Fruit fly (Drosophila melanogaster) whole organism, embryonic: ENCODE measurements around the gene mxt.

ENCODE experiments used
- ATbp ChIP-seq: fragments of 200-800 bp; sonication (Bioruptor generic); optimal IDR thresholded peaks from 2 replicates; lab custom pipeline; 2017; ENCODE audit warnings: missing biosample characterization, mild to moderate bottlenecking, missing genetic modification characterization, missing genetic modification reagents
- Bgb ChIP-seq: fragments of 200-800 bp; sonication (Bioruptor generic); IDR thresholded peaks from 2 replicates; pipeline ENCODE4 v1.3.6; 2022; ENCODE audit warnings: missing biosample characterization, missing genetic modification characterization; ENCODE audit not compliant: partially characterized antibody
- CG10147 ChIP-seq: fragments of 200-800 bp; sonication (Bioruptor generic); optimal IDR thresholded peaks from 2 replicates; lab custom pipeline; 2019; ENCODE audit warnings: missing biosample characterization, mild to moderate bottlenecking, missing genetic modification characterization, moderate library complexity
- CG10274 ChIP-seq: fragments of 200-800 bp; sonication (Bioruptor generic); optimal IDR thresholded peaks from 3 replicates; lab custom pipeline; 2017; ENCODE audit warnings: missing biosample characterization, mild to moderate bottlenecking, missing genetic modification characterization
- CG12071 ChIP-seq: fragments of 200-800 bp; sonication (Bioruptor generic); optimal IDR thresholded peaks from 3 replicates; lab custom pipeline; 2018; ENCODE audit warnings: missing biosample characterization, mild to moderate bottlenecking, missing genetic modification characterization
- CG12769 ChIP-seq: fragments of 200-800 bp; sonication (Bioruptor generic); optimal IDR thresholded peaks from 2 replicates; lab custom pipeline; 2019; ENCODE audit warnings: missing biosample characterization, mild to moderate bottlenecking, missing genetic modification characterization, moderate library complexity
- CG15011 ChIP-seq: fragments of 200-800 bp; sonication (Bioruptor generic); optimal IDR thresholded peaks from 3 replicates; lab custom pipeline; 2018; ENCODE audit warnings: missing biosample characterization, mild to moderate bottlenecking, missing genetic modification characterization
- CG15073 ChIP-seq: fragments of 200-800 bp; sonication (Bioruptor generic); optimal IDR thresholded peaks from 2 replicates; lab custom pipeline; 2016; ENCODE audit warnings: missing biosample characterization, missing genetic modification characterization
- CG15514 ChIP-seq: fragments of 200-800 bp; sonication (Bioruptor generic); optimal IDR thresholded peaks from 3 replicates; lab custom pipeline; 2017; ENCODE audit warnings: missing biosample characterization, missing genetic modification characterization, mild to moderate bottlenecking, moderate library complexity, missing genetic modification reagents
- CG17361 ChIP-seq: fragments of 200-800 bp; sonication (Bioruptor generic); IDR thresholded peaks from 3 replicates; pipeline ENCODE4 v1.3.6; 2022; ENCODE audit warnings: missing biosample characterization, missing genetic modification characterization
- CG18599 ChIP-seq: fragments of 200-800 bp; sonication (Bioruptor generic); optimal IDR thresholded peaks from 3 replicates; lab custom pipeline; 2017; ENCODE audit warnings: missing biosample characterization, missing genetic modification characterization, mild to moderate bottlenecking, moderate library complexity, missing genetic modification reagents
- CG31224 ChIP-seq: fragments of 200-800 bp; sonication (Bioruptor generic); IDR thresholded peaks from 2 replicates; pipeline ENCODE4 v1.3.6; 2022; ENCODE audit warnings: missing biosample characterization, missing genetic modification characterization
- CG31365 ChIP-seq: fragments of 200-800 bp; sonication (Bioruptor generic); optimal IDR thresholded peaks from 2 replicates; lab custom pipeline; 2018; ENCODE audit warnings: missing biosample characterization, mild to moderate bottlenecking, missing genetic modification characterization
- CG34376 ChIP-seq: fragments of 200-800 bp; sonication (Bioruptor generic); optimal IDR thresholded peaks from 2 replicates; lab custom pipeline; 2018; ENCODE audit warnings: missing biosample characterization, mild to moderate bottlenecking, missing genetic modification characterization
- CG34422 ChIP-seq: fragments of 200-800 bp; sonication (Bioruptor generic); IDR thresholded peaks from 3 replicates; pipeline ENCODE4 v1.3.6; 2022; ENCODE audit warnings: missing biosample characterization, missing genetic modification characterization
- CG4820 ChIP-seq: fragments of 200-800 bp; sonication (Bioruptor generic); optimal IDR thresholded peaks from 3 replicates; lab custom pipeline; 2016; ENCODE audit warnings: missing biosample characterization, missing genetic modification characterization
- CG6254 ChIP-seq: fragments of 200-800 bp; sonication (Bioruptor generic); optimal IDR thresholded peaks from 3 replicates; lab custom pipeline; 2017; ENCODE audit warnings: mild to moderate bottlenecking, missing biosample characterization, missing genetic modification reagents, missing genetic modification characterization
- CG6791 ChIP-seq: fragments of 200-800 bp; sonication (Bioruptor generic); IDR thresholded peaks from 3 replicates; pipeline ENCODE4 v1.3.6; 2022; ENCODE audit warnings: missing biosample characterization, missing genetic modification characterization; ENCODE audit not compliant: partially characterized antibody
- CG8089 ChIP-seq: fragments of 200-800 bp; sonication (Bioruptor generic); optimal IDR thresholded peaks from 3 replicates; lab custom pipeline; 2016; ENCODE audit warnings: missing biosample characterization, missing genetic modification characterization
- CTCF ChIP-seq: fragments of 200-800 bp; sonication (Bioruptor generic); optimal IDR thresholded peaks from 2 replicates; lab custom pipeline; 2017; ENCODE audit warnings: missing biosample characterization, mild to moderate bottlenecking, missing genetic modification characterization, moderate library complexity
- Deaf1 ChIP-seq: fragments of 200-800 bp; optimal IDR thresholded peaks from 3 replicates; lab custom pipeline; 2019; ENCODE audit warnings: missing biosample characterization, mild to moderate bottlenecking, missing genetic modification characterization, moderate library complexity
- Ets65A ChIP-seq: fragments of 200-800 bp; sonication (Bioruptor generic); peaks from one replicate; lab custom pipeline; 2016; ENCODE audit warnings: missing biosample characterization, missing genetic modification characterization
- Hand ChIP-seq: fragments of 200-800 bp; sonication (Bioruptor generic); optimal IDR thresholded peaks from 2 replicates; lab custom pipeline; 2017; ENCODE audit warnings: mild to moderate bottlenecking, missing biosample characterization, missing genetic modification reagents, missing genetic modification characterization
- Jarid2 ChIP-seq: fragments of 200-800 bp; sonication (Bioruptor generic); optimal IDR thresholded peaks from 3 replicates; lab custom pipeline; 2017; ENCODE audit warnings: mild to moderate bottlenecking, missing biosample characterization, missing genetic modification reagents, missing genetic modification characterization
- Nf-YB ChIP-seq: fragments of 200-800 bp; sonication (Bioruptor generic); optimal IDR thresholded peaks from 3 replicates; lab custom pipeline; 2019; ENCODE audit warnings: missing biosample characterization, mild to moderate bottlenecking, missing genetic modification characterization, moderate library complexity
- PHDP ChIP-seq: fragments of 200-800 bp; sonication (Bioruptor generic); optimal IDR thresholded peaks from 3 replicates; lab custom pipeline; 2018; ENCODE audit warnings: missing biosample characterization, mild to moderate bottlenecking, missing genetic modification characterization, moderate library complexity
- Ptx1 ChIP-seq: fragments of 200-800 bp; sonication (Bioruptor generic); IDR thresholded peaks from 2 replicates; pipeline ENCODE4 v1.3.6; 2022; ENCODE audit warnings: missing biosample characterization, missing genetic modification characterization
- Rfx ChIP-seq: fragments of 200-800 bp; sonication (Bioruptor generic); IDR thresholded peaks from 2 replicates; pipeline ENCODE4 v1.3.6; 2022; ENCODE audit warnings: missing biosample characterization, missing genetic modification characterization
- Rx ChIP-seq: fragments of 200-800 bp; sonication (Bioruptor generic); IDR thresholded peaks from 2 replicates; pipeline ENCODE4 v1.3.6; 2022; ENCODE audit warnings: missing biosample characterization, missing genetic modification characterization
- amos ChIP-seq: fragments of 200-800 bp; sonication (Bioruptor generic); IDR thresholded peaks from 2 replicates; pipeline ENCODE4 v1.3.6; 2022; ENCODE audit warnings: missing biosample characterization, missing genetic modification characterization; ENCODE audit not compliant: partially characterized antibody
- bowl ChIP-seq: fragments of 200-800 bp; sonication (Bioruptor generic); IDR thresholded peaks from 2 replicates; pipeline ENCODE4 v1.3.6; 2022; ENCODE audit warnings: missing biosample characterization, missing genetic modification characterization
- da ChIP-seq: fragments of 200-800 bp; sonication (Bioruptor generic); optimal IDR thresholded peaks from 2 replicates; lab custom pipeline; 2016; ENCODE audit warnings: missing biosample characterization, missing genetic modification characterization
- dan ChIP-seq: fragments of 200-800 bp; sonication (Bioruptor generic); IDR thresholded peaks from 2 replicates; pipeline ENCODE4 v1.3.6; 2022; ENCODE audit warnings: missing biosample characterization, missing genetic modification characterization
- danr ChIP-seq: fragments of 200-800 bp; sonication (Bioruptor generic); IDR thresholded peaks from 2 replicates; pipeline ENCODE4 v1.3.6; 2022; ENCODE audit warnings: missing biosample characterization, missing genetic modification characterization
- ewg ChIP-seq: fragments of 200-800 bp; sonication (Bioruptor generic); optimal IDR thresholded peaks from 3 replicates; lab custom pipeline; 2017; ENCODE audit warnings: mild to moderate bottlenecking, missing biosample characterization, missing genetic modification reagents, missing genetic modification characterization
- eyg ChIP-seq: fragments of 200-800 bp; sonication (Bioruptor generic); optimal IDR thresholded peaks from 3 replicates; lab custom pipeline; 2016; ENCODE audit warnings: missing biosample characterization, missing genetic modification characterization
- fd64A ChIP-seq: fragments of 200-800 bp; sonication (Bioruptor generic); optimal IDR thresholded peaks from 3 replicates; lab custom pipeline; 2018; ENCODE audit warnings: missing biosample characterization, mild to moderate bottlenecking, missing genetic modification characterization
- fu2 ChIP-seq: fragments of 200-800 bp; sonication (Bioruptor generic); optimal IDR thresholded peaks from 2 replicates; lab custom pipeline; 2016; ENCODE audit warnings: missing biosample characterization, missing genetic modification characterization
- grn ChIP-seq: fragments of 200-800 bp; sonication (Bioruptor generic); optimal IDR thresholded peaks from 3 replicates; lab custom pipeline; 2017; ENCODE audit warnings: missing biosample characterization, missing genetic modification characterization
- hkb ChIP-seq, 2 experiments: fragments of 200-800 bp in 1 of 2; fragments of >200 bp in 1 of 2; sonication (Bioruptor generic) in 1 of 2; IDR thresholded peaks in 1 of 2; optimal IDR thresholded peaks in 1 of 2; 2 replicates each; pipeline versions ENCODE4 v1.3.6 to Lab custom; 2017 to 2022; ENCODE audit warnings: missing biosample characterization in 1 of 2, missing genetic modification characterization in 1 of 2
- mld ChIP-seq: fragments of 200-800 bp; sonication (Bioruptor generic); IDR thresholded peaks from 3 replicates; pipeline ENCODE4 v1.3.6; 2022; ENCODE audit warnings: missing biosample characterization, missing genetic modification characterization; ENCODE audit not compliant: partially characterized antibody
- nerfin-1 ChIP-seq: fragments of 200-800 bp; sonication (Bioruptor generic); optimal IDR thresholded peaks from 3 replicates; lab custom pipeline; 2019; ENCODE audit warnings: missing biosample characterization, mild to moderate bottlenecking, missing genetic modification characterization, moderate library complexity
- odd ChIP-seq: fragments of 200-800 bp; sonication (Bioruptor generic); optimal IDR thresholded peaks from 2 replicates; lab custom pipeline; 2017; ENCODE audit warnings: missing biosample characterization, mild to moderate bottlenecking, missing genetic modification characterization
- pita ChIP-seq: fragments of 200-800 bp; sonication (Bioruptor generic); optimal IDR thresholded peaks from 2 replicates; lab custom pipeline; 2017; ENCODE audit warnings: missing biosample characterization, mild to moderate bottlenecking, missing genetic modification characterization
- pzg ChIP-seq: fragments of 200-800 bp; sonication (Bioruptor generic); optimal IDR thresholded peaks from 3 replicates; lab custom pipeline; 2018; ENCODE audit warnings: missing biosample characterization, mild to moderate bottlenecking, missing genetic modification characterization, moderate library complexity
- ro ChIP-seq: fragments of 200-800 bp; sonication (Bioruptor generic); IDR thresholded peaks from 2 replicates; pipeline ENCODE4 v1.3.6; 2022; ENCODE audit warnings: missing biosample characterization, missing genetic modification characterization
- schlank ChIP-seq: fragments of 200-800 bp; sonication (Bioruptor generic); optimal IDR thresholded peaks from 2 replicates; lab custom pipeline; 2018; ENCODE audit warnings: missing biosample characterization, mild to moderate bottlenecking, missing genetic modification characterization
- scrt ChIP-seq: fragments of 200-800 bp; sonication (Bioruptor generic); optimal IDR thresholded peaks from 2 replicates; lab custom pipeline; 2018; ENCODE audit warnings: missing biosample characterization, mild to moderate bottlenecking, missing genetic modification characterization, moderate library complexity
- sna ChIP-seq: fragments of 200-800 bp; sonication (Bioruptor generic); IDR thresholded peaks from 2 replicates; pipeline ENCODE4 v1.3.6; 2022; ENCODE audit warnings: missing biosample characterization, missing genetic modification characterization; ENCODE audit not compliant: partially characterized antibody
- wek ChIP-seq: fragments of 200-800 bp; sonication (Bioruptor generic); optimal IDR thresholded peaks from 3 replicates; lab custom pipeline; 2018; ENCODE audit warnings: missing biosample characterization, mild to moderate bottlenecking, missing genetic modification characterization, moderate library complexity

mxt gene

dm6 chr2L:4852605-4853102 is 5.6 kb upstream of the mxt start, which contains the start of gene smog (continued):
- TF ChIP-seq fu2 (GFP tag; lab: Kevin White, UChicago): no peak
- TF ChIP-seq danr (GFP tag; lab: Robert Waterston, UW): no peak
- no peak for TF ChIP-seq odd
- TF ChIP-seq bowl (GFP tag; lab: Robert Waterston, UW): no peak
- TF ChIP-seq CG17361: no peak
- peak; percentile 88 for TF ChIP-seq Deaf1 (tag; lab: Kevin White, UChicago)
- TF ChIP-seq Rfx (GFP tag; lab: Robert Waterston, UW): no peak
- no peak for TF ChIP-seq fd64A (GFP tag; lab: Kevin White, UChicago)
- TF ChIP-seq CG34422 (GFP tag; lab: Robert Waterston, UW): no peak
- TF ChIP-seq eyg (GFP tag; lab: Kevin White, UChicago): no peak
- no peak for TF ChIP-seq PHDP
- TF ChIP-seq mld (GFP tag; lab: Robert Waterston, UW): no peak
- TF ChIP-seq CG31365 (tag; lab: Kevin White, UChicago): no peak
- no peak for TF ChIP-seq wek
- TF ChIP-seq Ptx1 (GFP tag; lab: Robert Waterston, UW): no peak
- TF ChIP-seq Rx (GFP tag; lab: Robert Waterston, UW): no peak
- TF ChIP-seq Bgb (GFP tag; lab: Robert Waterston, UW): peak; percentile 8; the same call in 1 of the 2 replicates
- TF ChIP-seq ewg (GFP tag; lab: Kevin White, UChicago): peak; percentile 93
- TF ChIP-seq sna: no peak
- no peak for TF ChIP-seq CG4820 (GFP tag; lab: Kevin White, UChicago)
- no peak for TF ChIP-seq CG31224 (GFP tag; lab: Robert Waterston, UW)
- no peak for TF ChIP-seq schlank (tag; lab: Kevin White, UChicago)
- TF ChIP-seq CG12071 (GFP tag; lab: Kevin White, UChicago): no peak
- TF ChIP-seq CTCF: peak; percentile 43
- TF ChIP-seq CG12769: no peak
- TF ChIP-seq hkb (optimal IDR thresholded peaks at IDR 0.05; lab: Kevin White, UChicago): no peak
- no peak for TF ChIP-seq hkb (GFP tag; IDR thresholded peaks at IDR 0.05; lab: Robert Waterston, UW)
- no peak for TF ChIP-seq CG6254
- no peak for TF ChIP-seq ro (GFP tag; lab: Robert Waterston, UW)
- no peak for TF ChIP-seq ATbp (GFP tag; lab: Kevin White, UChicago)
- no peak for TF ChIP-seq CG8089
- TF ChIP-seq nerfin-1 (tag; lab: Kevin White, UChicago): peak; percentile 10
- TF ChIP-seq amos: 0 out of 2 replicates have a peak, but pooled peaks have one; percentile 5
- no peak for TF ChIP-seq CG6791 (GFP tag; lab: Robert Waterston, UW)
- TF ChIP-seq pita (GFP tag; lab: Kevin White, UChicago): peak; percentile 41
- no peak for TF ChIP-seq dan (GFP tag; lab: Robert Waterston, UW)
- peak; percentile 15 for TF ChIP-seq pzg (GFP tag; lab: Kevin White, UChicago)
- peak; percentile 1 for TF ChIP-seq Nf-YB
- peak; percentile 11 for TF ChIP-seq scrt
- TF ChIP-seq Jarid2: peak; percentile 10
- no peak for TF ChIP-seq Hand
- no peak for TF ChIP-seq CG15011
- no peak for TF ChIP-seq CG15073 (GFP tag; lab: Kevin White, UChicago)
- no peak for TF ChIP-seq CG10274 (GFP tag; lab: Kevin White, UChicago)
- no peak for TF ChIP-seq da (GFP tag; lab: Kevin White, UChicago)
- TF ChIP-seq Ets65A (GFP tag; lab: Kevin White, UChicago): peak; percentile 78
- no peak for TF ChIP-seq CG10147 (GFP tag; lab: Kevin White, UChicago)
- peak; percentile 51 for TF ChIP-seq grn (GFP tag; lab: Kevin White, UChicago)
- no peak for TF ChIP-seq CG18599 (GFP tag; lab: Kevin White, UChicago)
- no peak for TF ChIP-seq CG34376 (GFP tag; lab: Kevin White, UChicago)
- TF ChIP-seq CG15514: peak; percentile 28
